Worm (Caenorhabditis elegans): ENCODE data around the gene C33A12.19.

C33A12.19 gene

DNA sequence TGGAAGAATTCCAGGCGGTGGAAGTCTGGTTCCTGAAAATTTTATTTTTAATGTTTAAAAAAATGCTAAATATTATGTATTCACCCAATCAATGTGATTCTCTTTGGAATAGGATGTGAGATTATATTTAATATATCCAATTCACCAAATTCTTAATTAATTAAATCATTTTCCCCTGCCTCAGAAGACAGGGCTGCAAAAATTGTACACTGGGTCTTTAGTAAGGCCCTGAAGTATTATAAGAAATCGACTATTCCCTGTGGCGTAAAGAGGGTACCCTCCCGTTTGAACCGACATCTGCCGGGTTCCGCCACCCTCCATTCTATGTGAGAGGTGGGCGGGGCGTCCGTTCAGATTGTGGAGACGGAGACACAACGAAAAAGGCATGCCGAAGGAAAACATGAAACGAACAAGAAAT, 5.6 kb upstream of the C33A12.19 start:
- no peak for TF ChIP-seq unc-62 (GFP tag; optimal IDR thresholded peaks at IDR 0.05)

DNA sequence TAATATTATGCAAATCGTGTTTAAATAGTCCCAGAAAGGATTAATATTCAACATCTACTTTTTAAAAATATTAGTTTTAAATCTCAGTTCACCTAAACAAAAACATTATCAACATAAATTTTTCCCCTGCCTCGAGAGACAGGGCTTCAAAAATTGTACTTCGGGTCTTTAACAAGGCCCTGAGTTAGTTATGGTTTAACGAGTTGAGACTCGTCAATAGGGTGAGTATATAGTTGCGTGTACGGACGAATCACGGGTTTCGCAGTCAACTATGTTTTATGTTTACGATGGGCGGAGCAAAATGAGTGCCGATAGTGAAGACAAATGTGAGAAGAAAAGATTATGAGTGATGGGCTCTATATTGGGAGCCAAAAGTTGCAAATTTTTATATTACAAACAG, 5.2 kb upstream of the C33A12.19 start:
- no peak for TF ChIP-seq unc-62 (GFP tag; optimal IDR thresholded peaks at IDR 0.05)

DNA sequence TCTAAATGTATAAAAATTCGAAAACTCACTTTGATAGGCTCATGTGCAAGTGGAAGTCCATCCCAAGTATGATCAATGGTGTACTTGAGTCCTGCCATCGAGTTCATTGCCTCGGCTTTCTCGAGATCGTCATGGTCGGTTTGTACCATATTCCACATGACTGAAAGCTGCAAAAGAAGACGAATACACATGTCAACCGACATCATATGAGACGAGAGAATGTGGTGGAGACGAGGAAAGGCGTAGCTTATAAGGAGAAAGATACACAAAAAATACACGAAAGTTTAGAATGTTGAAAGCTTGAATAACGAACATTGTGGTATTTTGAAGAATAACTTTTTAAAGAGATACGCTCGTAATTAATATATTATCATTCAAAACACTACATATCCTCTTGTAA, 4.0 kb upstream of the C33A12.19 start, which contains the start of gene C33A12.3:
TSS of gene C33A12.3 (minus strand) at position 167 of the 400 bp plus-strand sequence.
- no peak for TF ChIP-seq unc-62 (GFP tag; optimal IDR thresholded peaks at IDR 0.05)

DNA sequence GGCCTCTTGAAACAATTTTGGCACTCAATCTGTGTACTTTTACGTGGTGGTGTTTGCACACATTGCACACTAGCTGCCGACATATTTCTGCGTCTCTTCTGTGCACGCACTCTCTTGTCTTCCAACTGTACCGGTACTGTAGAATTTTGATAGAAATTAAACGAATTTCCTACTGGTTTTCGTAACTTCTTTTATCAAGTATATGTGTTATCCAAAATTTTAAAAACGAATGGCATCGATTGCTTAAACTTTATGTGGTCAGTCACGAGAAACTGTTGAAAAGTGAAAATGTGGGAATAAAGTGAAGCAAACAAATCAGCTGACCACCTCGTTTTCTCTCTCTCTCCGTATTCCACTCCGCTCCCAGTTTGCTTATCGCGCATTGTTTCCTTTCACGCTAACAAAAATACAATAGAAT, 3.4 kb upstream of the C33A12.19 start:
- TF ChIP-seq unc-62 (GFP tag; optimal IDR thresholded peaks at IDR 0.05): no peak

DNA sequence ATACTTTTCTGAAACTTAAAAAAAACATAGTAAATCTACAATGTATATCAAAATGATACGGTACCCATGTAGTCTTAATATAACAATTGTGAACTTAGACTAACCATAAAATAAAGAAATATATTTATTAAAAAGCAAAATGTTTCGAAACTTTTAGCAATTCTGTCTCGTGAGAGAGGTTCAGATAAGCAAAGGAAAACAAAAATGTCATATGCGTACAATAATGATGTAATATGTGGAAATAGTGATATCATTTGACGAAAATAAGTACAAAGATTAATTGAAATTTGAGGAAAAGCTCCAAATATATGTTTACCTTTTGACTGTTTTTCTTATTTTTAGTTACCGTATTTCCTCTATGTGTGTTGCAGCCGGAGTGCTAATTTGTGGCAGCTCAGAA, 2.7 kb upstream of the C33A12.19 start:
- no peak for TF ChIP-seq unc-62 (GFP tag; optimal IDR thresholded peaks at IDR 0.05)

DNA sequence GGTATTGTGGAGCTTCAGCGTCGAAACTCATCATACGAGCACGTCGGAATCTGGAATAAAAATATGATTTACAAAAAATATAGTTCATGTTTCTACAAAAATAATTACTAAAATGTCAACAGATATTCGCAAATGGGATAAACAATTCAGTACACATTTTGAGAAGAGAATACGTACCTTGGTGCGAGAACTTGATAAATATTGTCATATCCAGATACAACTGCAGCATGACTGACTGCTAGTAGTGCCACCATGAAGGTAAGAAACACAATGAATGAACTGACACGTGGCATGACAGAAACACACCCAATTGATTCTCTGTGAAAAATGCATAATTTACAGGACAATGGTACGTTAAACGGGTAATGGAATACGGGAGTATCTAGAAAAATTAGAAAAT, 1.8 kb downstream of the C33A12.19 start, which contains the start of gene nlp-35:
TSS of gene nlp-35 (minus strand) at position 319 of the 400 bp plus-strand sequence.
- no peak for TF ChIP-seq unc-62 (GFP tag; optimal IDR thresholded peaks at IDR 0.05)

DNA sequence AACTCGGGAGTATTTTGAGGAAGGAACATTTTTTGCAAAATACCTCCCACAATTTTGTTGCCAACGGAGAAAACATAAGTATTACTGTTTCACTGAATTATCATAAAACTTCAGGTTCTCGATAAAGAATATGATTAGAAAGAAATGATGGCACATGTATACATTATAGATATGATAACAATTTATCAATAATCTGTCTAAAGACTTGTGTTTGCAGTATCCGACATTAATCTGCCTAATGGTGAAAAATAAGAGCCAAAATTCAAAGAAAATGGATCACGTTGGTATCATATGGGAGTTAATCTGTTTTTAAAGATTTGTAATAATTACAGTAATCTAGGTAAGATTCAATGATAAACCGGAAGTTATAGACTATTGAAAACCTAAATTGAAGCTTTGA, 3.8 kb downstream of the C33A12.19 start:
- TF ChIP-seq unc-62 (GFP tag; optimal IDR thresholded peaks at IDR 0.05): no peak

DNA sequence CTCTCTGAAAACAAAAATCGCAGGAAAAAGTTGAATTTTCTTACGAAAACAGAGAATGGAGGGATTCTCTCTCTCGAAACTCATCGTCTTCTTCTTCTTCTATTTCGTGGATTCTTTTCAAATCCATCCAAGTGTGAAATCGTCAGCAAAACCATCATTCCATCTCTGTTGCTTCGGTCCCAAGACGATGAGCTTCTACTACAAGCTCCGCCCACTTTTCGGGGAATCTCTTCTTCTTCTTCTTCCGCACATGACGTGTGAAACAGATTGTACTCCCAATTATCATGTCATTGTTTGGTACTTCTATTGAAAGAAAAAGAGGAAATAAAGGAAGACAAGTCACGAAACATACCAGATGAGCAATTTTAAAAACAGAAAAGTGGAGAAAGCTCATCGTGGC, 6.3 kb downstream of the C33A12.19 start:
- TF ChIP-seq unc-62 (GFP tag; optimal IDR thresholded peaks at IDR 0.05): no peak

DNA sequence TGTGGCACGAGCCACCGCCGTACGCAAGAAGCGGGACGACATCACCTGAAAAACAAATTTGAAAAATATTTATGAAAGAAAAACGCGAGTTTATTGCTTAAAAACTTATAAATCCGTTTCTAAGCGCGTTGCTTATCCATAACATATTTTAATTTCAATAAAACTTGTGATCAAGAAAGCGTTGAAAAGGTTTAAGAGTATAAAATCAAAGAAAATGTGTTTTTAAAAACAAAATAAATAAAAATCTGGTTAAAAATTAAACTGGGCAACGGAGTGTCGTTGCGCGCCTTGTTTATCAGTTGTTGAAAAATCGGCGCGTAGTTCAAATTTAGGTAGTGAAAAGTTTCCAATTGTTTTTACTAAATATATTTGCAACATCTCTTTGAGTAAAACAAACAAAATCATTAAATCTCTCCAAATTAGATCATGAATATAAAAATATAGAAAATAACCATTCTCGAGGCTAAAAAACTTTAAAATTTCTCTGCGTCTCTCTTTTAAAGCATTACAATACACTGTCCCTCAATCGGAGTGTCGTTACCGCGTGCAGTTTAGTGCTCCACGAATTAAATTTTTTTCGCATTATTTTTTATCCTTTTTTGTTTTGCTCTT, 8.2 kb downstream of the C33A12.19 start, which contains the start of gene ndua-5:
TSS of gene ndua-5 (minus strand) at position 51 of the 612 bp plus-strand sequence.
- TF ChIP-seq unc-62 (GFP tag; optimal IDR thresholded peaks at IDR 0.05): no peak

DNA sequence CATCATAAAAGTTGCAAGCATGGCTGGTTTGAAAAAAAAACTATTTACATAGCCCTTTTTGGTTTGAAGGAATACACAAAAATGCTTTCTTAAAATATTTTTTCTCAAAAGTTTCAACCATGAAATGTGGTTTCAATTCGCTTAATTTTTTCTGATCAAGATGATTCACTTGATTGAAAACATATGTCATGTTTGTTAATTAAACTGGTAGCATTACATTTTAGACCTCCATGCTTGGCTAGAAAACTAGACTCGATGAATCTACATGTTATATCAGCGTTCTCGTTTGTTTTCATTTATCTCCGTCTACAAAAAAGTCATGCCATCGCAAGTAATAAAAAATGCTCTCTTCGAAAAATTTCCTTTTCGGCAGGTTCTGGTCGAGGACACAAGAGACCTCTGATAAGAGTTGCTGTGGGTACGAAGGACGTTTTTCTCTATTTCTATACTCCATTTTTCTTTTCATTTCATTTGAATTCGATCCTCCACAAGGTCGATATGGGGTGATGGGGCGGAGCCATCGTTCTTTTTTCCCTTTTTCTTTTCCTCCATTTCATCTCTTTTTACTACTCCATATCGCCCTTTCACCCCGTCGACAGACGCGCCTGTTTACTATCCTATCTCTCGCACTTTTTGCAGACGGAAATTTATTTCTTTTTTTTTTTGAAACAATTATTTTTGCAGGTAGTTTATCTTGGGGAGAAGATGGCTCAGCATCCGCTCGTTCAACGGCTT, 9.1 kb downstream of the C33A12.19 start, which contains the start of gene elo-1:
TSS of gene elo-1 (plus strand) at position 685 of the 735 bp plus-strand sequence.
- no peak for TF ChIP-seq unc-62 (GFP tag; optimal IDR thresholded peaks at IDR 0.05)

DNA sequence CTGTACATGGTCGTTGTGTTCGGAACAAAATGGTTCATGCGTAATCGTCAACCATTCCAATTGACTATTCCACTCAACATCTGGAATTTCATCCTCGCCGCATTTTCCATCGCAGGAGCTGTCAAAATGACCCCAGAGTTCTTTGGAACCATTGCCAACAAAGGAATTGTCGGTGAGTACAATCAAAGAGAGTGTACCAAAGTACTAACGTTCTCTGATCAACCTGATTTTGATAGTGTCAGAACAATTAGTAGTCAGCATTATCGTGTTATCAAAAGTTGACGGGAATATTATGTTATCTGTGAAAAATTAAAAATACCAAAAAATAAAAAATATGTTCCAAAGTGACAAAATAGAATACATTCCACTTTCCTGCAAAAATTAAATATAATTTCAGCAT, 10.2 kb downstream of the C33A12.19 start:
- no peak for TF ChIP-seq unc-62 (GFP tag; optimal IDR thresholded peaks at IDR 0.05)

DNA sequence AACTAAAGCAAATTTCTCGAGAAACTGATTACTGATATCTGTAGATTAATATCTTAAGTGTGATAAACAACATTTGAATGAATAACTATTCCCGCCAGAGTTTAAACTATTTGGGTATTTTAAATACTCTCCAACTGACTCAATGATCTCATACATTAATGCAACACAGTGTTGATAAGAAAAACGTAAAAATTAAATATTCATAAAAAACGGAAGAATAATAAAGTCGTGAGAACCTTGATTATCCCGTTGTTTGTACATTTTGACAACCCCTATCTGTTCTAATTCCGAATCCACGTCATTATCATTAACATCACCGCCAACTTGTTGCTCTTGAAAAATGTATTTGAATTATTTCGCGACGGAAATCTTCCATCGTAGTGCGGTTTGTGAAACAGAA, 12.8 kb downstream of the C33A12.19 start, which contains the start of gene elo-7:
TSS of gene elo-7 (plus strand) at position 301 of the 400 bp plus-strand sequence.
- TF ChIP-seq unc-62 (GFP tag; optimal IDR thresholded peaks at IDR 0.05): no peak

DNA sequence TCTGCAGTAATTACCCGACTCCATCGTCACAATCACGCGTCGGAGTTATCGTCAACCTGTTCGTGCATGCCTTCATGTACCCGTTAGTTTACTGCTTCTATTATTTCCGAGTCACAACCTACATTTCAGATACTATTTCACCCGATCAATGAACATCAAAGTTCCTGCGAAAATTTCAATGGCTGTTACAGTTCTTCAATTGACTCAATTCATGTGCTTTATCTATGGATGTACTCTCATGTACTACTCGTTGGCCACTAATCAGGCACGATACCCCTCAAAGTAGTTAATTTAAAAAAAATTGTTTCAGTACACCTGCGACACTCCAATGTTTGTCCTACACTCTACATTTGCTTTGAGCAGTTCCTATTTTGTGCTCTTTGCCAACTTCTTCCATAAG, 14.0 kb downstream of the C33A12.19 start:
- no peak for TF ChIP-seq unc-62 (GFP tag; optimal IDR thresholded peaks at IDR 0.05)

DNA sequence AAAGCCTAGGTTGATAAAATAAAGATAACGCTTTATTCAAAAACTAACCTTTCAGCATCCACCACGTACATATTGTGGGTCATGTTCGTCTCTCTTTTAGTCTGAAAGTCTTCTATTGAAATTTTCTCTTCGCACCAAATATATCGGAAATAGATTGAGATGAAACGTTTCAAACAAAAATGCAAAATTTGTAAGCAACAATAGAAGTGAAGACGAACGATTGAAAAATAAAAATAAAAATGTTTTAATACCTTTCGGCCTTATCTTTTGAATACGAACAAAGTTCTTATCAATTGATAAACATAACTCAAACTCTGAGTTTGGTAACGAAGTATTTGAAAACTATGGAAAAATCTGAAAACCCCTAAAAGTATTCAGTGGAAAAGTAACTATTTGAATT, 16.3 kb downstream of the C33A12.19 start, which contains the start of gene F56H11.2:
TSS of gene F56H11.2 (minus strand) at position 101 of the 400 bp plus-strand sequence.
- TF ChIP-seq unc-62 (GFP tag; optimal IDR thresholded peaks at IDR 0.05): no peak

DNA sequence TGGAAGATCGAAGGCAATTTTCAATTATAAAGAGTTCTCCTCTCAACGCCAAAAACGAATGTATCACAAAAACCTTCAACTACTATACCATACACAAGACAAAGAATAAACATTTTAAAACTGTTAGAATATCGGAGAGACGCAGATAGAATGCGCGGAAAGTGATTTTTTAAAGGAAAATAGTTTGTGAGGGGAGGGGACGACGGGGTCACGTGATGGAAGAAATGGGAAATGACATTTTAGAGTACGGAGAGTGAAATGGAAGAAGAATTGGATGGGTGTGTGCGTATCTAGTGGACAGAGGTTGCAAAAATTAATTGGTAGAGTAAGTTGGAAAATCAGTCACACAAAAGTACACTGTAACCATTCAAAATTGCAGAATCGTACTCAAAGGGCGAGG, 17.5 kb downstream of the C33A12.19 start:
- TF ChIP-seq unc-62 (GFP tag; optimal IDR thresholded peaks at IDR 0.05): no peak

DNA sequence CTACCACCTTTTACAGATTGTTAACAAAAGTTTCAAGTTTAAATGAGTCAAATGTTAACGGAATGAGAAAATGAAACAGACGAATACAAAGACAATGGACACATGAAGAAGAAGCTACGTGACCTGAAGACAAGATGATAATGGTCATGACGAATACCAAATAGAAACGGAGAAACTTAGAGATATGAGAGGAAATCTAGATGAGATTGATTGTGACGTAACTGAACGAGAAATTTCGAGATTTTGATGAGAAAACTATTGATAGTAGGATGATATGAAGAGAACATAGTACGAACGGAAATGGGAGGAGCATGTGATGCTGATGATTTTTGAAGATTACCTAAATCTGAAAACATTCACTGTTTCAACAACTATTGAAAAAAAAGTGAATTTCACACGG, 18.3 kb downstream of the C33A12.19 start:
- TF ChIP-seq unc-62 (GFP tag; optimal IDR thresholded peaks at IDR 0.05): no peak

DNA sequence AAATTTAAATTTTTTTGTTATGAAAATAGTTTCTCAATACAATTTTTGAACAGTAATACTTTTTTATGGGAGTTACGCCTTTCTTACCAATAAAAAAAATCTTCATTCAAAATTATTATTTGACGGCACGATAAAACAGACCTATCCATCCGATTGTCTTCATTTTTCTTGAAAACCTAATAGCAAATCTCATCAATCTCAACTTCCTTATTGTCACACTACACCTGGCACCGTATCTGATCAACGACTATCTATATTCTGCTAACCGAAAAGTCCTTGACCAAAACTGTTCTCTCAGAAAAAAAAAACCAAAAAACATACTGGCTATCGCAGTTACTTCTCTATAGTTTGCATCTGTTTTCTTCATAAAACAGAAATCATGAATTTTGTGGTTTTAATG, 19.3 kb downstream of the C33A12.19 start:
- no peak for TF ChIP-seq unc-62 (GFP tag; optimal IDR thresholded peaks at IDR 0.05)

Measured in whole organism, dauer.